Worm (Caenorhabditis elegans): ENCODE data around the gene ver-1.

ce11 chrIII:143121-143520, 13.5 kb upstream of the ver-1 start, which contains the start of gene fbxb-82:
- TF ChIP-seq nhr-12 (tag; optimal IDR thresholded peaks at IDR 0.05) (no peak), zip-8 (tag; optimal IDR thresholded peaks at IDR 0.05) (no peak), unc-62 (GFP tag; optimal IDR thresholded peaks at IDR 0.05) (no peak), ceh-39 (tag; optimal IDR thresholded peaks at IDR 0.05) (no peak), ztf-11 (tag; optimal IDR thresholded peaks at IDR 0.05) (no peak)
